Worm (Caenorhabditis elegans) whole organism, L3 larva: Measurements from ENCODE around the gene F10G7.5.

Experiments used
- ZK546.5 ChIP-seq: sonication (generic microtip); optimal IDR thresholded peaks from 2 replicates; lab custom pipeline; 2017; ENCODE audit warnings: missing biosample characterization, missing genetic modification characterization
- aly-2 ChIP-seq: fragments of 150-350 bp; optimal IDR thresholded peaks from 2 replicates; lab custom pipeline; 2014; ENCODE audit warnings: missing biosample characterization, missing genetic modification characterization
- ama-1 ChIP-seq: fragments of 150-350 bp; optimal IDR thresholded peaks from 2 replicates; lab custom pipeline; 2018
- ceh-16 ChIP-seq: sonication (generic microtip); optimal IDR thresholded peaks from 2 replicates; lab custom pipeline; 2017; ENCODE audit warnings: missing biosample characterization, missing genetic modification characterization
- ceh-28 ChIP-seq: fragments of 150-350 bp; optimal IDR thresholded peaks from 2 replicates; lab custom pipeline; 2014; ENCODE audit warnings: missing biosample characterization, missing genetic modification reagents, missing genetic modification characterization
- ceh-82 ChIP-seq: fragments of 150-350 bp; optimal IDR thresholded peaks from 2 replicates; lab custom pipeline; 2014; ENCODE audit warnings: missing biosample characterization, missing genetic modification characterization
- ceh-9 ChIP-seq: sonication (generic microtip); optimal IDR thresholded peaks from 2 replicates; lab custom pipeline; 2018; ENCODE audit warnings: missing biosample characterization, missing genetic modification characterization
- egl-27 ChIP-seq: sonication (generic microtip); optimal IDR thresholded peaks from 4 replicates; lab custom pipeline; 2017; ENCODE audit warnings: missing biosample characterization, missing genetic modification reagents, missing genetic modification characterization
- egl-5 ChIP-seq: fragments of 150-350 bp; optimal IDR thresholded peaks from 2 replicates; lab custom pipeline; 2017; ENCODE audit warnings: missing biosample characterization, missing genetic modification reagents, missing genetic modification characterization, inconsistent platforms
- elt-1 ChIP-seq: fragments of 150-350 bp; optimal IDR thresholded peaks from 2 replicates; lab custom pipeline; 2014; ENCODE audit warnings: missing biosample characterization, missing genetic modification characterization
- elt-2 ChIP-seq: sonication (generic microtip); optimal IDR thresholded peaks from 2 replicates; lab custom pipeline; 2016; ENCODE audit warnings: missing genetic modification reagents, mild to moderate bottlenecking, missing genetic modification characterization, missing compliant biosample characterization
- elt-3 ChIP-seq, 3 experiments: fragments of 150-350 bp in 1 of 3; sonication (generic microtip) in 2 of 3; optimal IDR thresholded peaks; 2 replicates in 2 of 3; 4 replicates in 1 of 3; lab custom pipeline; 2014 to 2017; ENCODE audit warnings: missing biosample characterization in 3 of 3, missing genetic modification characterization in 3 of 3
- eor-1 ChIP-seq, 2 experiments: fragments of 150-350 bp; optimal IDR thresholded peaks; 2 replicates each; lab custom pipeline; 2014 to 2018; ENCODE audit warnings: missing biosample characterization in 2 of 2, missing genetic modification characterization in 2 of 2
- fkh-10 ChIP-seq: sonication (generic microtip); optimal IDR thresholded peaks from 2 replicates; lab custom pipeline; 2017; ENCODE audit warnings: missing biosample characterization, missing genetic modification reagents, missing genetic modification characterization
- hmg-11 ChIP-seq: sonication (generic microtip); optimal IDR thresholded peaks from 2 replicates; lab custom pipeline; 2016; ENCODE audit warnings: missing genetic modification characterization, missing compliant biosample characterization
- jun-1 ChIP-seq: fragments of 150-350 bp; optimal IDR thresholded peaks from 2 replicates; lab custom pipeline; 2014; ENCODE audit warnings: missing biosample characterization, missing genetic modification reagents, missing genetic modification characterization
- lin-15B ChIP-seq: fragments of 150-350 bp; optimal IDR thresholded peaks from 2 replicates; lab custom pipeline; 2014; ENCODE audit warnings: missing biosample characterization, missing genetic modification characterization
- lin-39 ChIP-seq: fragments of 150-350 bp; optimal IDR thresholded peaks from 2 replicates; lab custom pipeline; 2018; ENCODE audit warnings: missing biosample characterization, missing genetic modification reagents, missing genetic modification characterization
- mml-1 ChIP-seq: fragments of 150-350 bp; sonication (generic microtip); optimal IDR thresholded peaks from 3 replicates; lab custom pipeline; 2014; ENCODE audit warnings: missing biosample characterization, missing genetic modification characterization
- nhr-11 ChIP-seq: fragments of 150-350 bp; optimal IDR thresholded peaks from 2 replicates; lab custom pipeline; 2014; ENCODE audit warnings: missing biosample characterization, missing genetic modification characterization
- nhr-23 ChIP-seq: fragments of 150-350 bp; optimal IDR thresholded peaks from 2 replicates; lab custom pipeline; 2014; ENCODE audit warnings: missing biosample characterization, missing genetic modification reagents, missing genetic modification characterization
- nhr-237 ChIP-seq: fragments of 150-350 bp; optimal IDR thresholded peaks from 2 replicates; lab custom pipeline; 2014; ENCODE audit warnings: missing biosample characterization, missing genetic modification characterization
- nhr-25 ChIP-seq: sonication (generic microtip); optimal IDR thresholded peaks from 2 replicates; lab custom pipeline; 2017; ENCODE audit warnings: missing biosample characterization, missing genetic modification characterization
- nhr-28 ChIP-seq: fragments of 150-350 bp; optimal IDR thresholded peaks from 2 replicates; lab custom pipeline; 2014; ENCODE audit warnings: missing biosample characterization, missing genetic modification characterization
- nhr-43 ChIP-seq: sonication (generic microtip); optimal IDR thresholded peaks from 2 replicates; lab custom pipeline; 2016; ENCODE audit warnings: mild to moderate bottlenecking, missing genetic modification characterization, missing compliant biosample characterization; ENCODE audit not compliant: poor library complexity, severe bottlenecking
- nhr-76 ChIP-seq: fragments of 150-350 bp; sonication (generic microtip); optimal IDR thresholded peaks from 5 replicates; lab custom pipeline; 2014; ENCODE audit warnings: missing biosample characterization, missing genetic modification characterization
- nhr-77 ChIP-seq: fragments of 150-350 bp; optimal IDR thresholded peaks from 2 replicates; lab custom pipeline; 2014; ENCODE audit warnings: missing biosample characterization, missing genetic modification characterization
- pha-4 ChIP-seq: fragments of 150-350 bp; optimal IDR thresholded peaks from 2 replicates; lab custom pipeline; 2014; ENCODE audit warnings: missing biosample characterization, missing genetic modification reagents, missing genetic modification characterization
- pqm-1 ChIP-seq: fragments of 150-350 bp; optimal IDR thresholded peaks from 2 replicates; lab custom pipeline; 2017; ENCODE audit warnings: missing biosample characterization, missing genetic modification characterization, inconsistent platforms
- sea-2 ChIP-seq: fragments of 150-350 bp; sonication (generic microtip); optimal IDR thresholded peaks from 4 replicates; lab custom pipeline; 2014; ENCODE audit warnings: missing biosample characterization, missing genetic modification reagents, missing genetic modification characterization
- skn-1 ChIP-seq: fragments of 150-350 bp; optimal IDR thresholded peaks from 2 replicates; lab custom pipeline; 2014; ENCODE audit warnings: missing biosample characterization, missing genetic modification characterization
- snpc-4 ChIP-seq: fragments of 150-350 bp; optimal IDR thresholded peaks from 2 replicates; lab custom pipeline; 2014; ENCODE audit warnings: missing biosample characterization, missing genetic modification characterization
- tbx-2 ChIP-seq: sonication (generic microtip); optimal IDR thresholded peaks from 2 replicates; lab custom pipeline; 2016; ENCODE audit warnings: mild to moderate bottlenecking, missing genetic modification characterization, missing compliant biosample characterization
- unc-62 ChIP-seq: fragments of 150-350 bp; sonication (generic microtip); optimal IDR thresholded peaks from 4 replicates; lab custom pipeline; 2014; ENCODE audit warnings: missing biosample characterization, missing genetic modification reagents, missing genetic modification characterization
- zag-1 ChIP-seq: fragments of 150-350 bp; optimal IDR thresholded peaks from 2 replicates; lab custom pipeline; 2014; ENCODE audit warnings: missing biosample characterization, missing genetic modification characterization
- ztf-11 ChIP-seq: fragments of 150-350 bp; optimal IDR thresholded peaks from 2 replicates; lab custom pipeline; 2014; ENCODE audit warnings: missing biosample characterization, missing genetic modification characterization
- ztf-4 ChIP-seq: fragments of 150-350 bp; optimal IDR thresholded peaks from 2 replicates; lab custom pipeline; 2014; ENCODE audit warnings: missing biosample characterization, missing genetic modification characterization

Gene F10G7.5

ce11 chrII:4681391-4681790, 11.8 kb upstream of the F10G7.5 start, which contains the start of gene T05A7.7:
TSS of gene T05A7.7 (minus strand) at chrII:4681491.
- TF ChIP-seq ceh-28 (tag; lab: Kevin White, UChicago) (no peak), nhr-237 (tag; lab: Kevin White, UChicago) (no peak), ztf-11 (tag; lab: Kevin White, UChicago) (no peak), ztf-4 (tag; lab: Kevin White, UChicago) (no peak), hmg-11 (tag; lab: Kevin White, UChicago) (no peak), aly-2 (no peak)

- TF ChIP-seq ZK546.5 (tag; lab: Kevin White, UChicago) = no peak
- TF ChIP-seq skn-1 (tag; lab: Kevin White, UChicago) = no peak
- no peak for TF ChIP-seq snpc-4 (tag; lab: Kevin White, UChicago)
- TF ChIP-seq pha-4 (tag; lab: Kevin White, UChicago) = no peak
- TF ChIP-seq tbx-2 (tag; lab: Kevin White, UChicago) = no peak
- no peak for TF ChIP-seq elt-1 (tag; lab: Kevin White, UChicago)
- TF ChIP-seq mml-1 (tag; lab: Kevin White, UChicago) = no peak
- TF ChIP-seq pqm-1 (tag; lab: Kevin White, UChicago) = no peak
- no peak for TF ChIP-seq nhr-25 (tag; lab: Kevin White, UChicago)
- no peak for TF ChIP-seq elt-3 (tag; optimal IDR thresholded peaks at IDR 0.05; lab: Kevin White, UChicago)
- no peak for TF ChIP-seq egl-27 (tag; lab: Kevin White, UChicago)
- no peak for TF ChIP-seq nhr-23 (tag; lab: Kevin White, UChicago)
- TF ChIP-seq ztf-11 (tag; lab: Kevin White, UChicago) = no peak
- no peak for TF ChIP-seq nhr-43 (tag; lab: Kevin White, UChicago)
- no peak for TF ChIP-seq egl-5
- no peak for TF ChIP-seq lin-15B
- TF ChIP-seq, all 47 proteins: peak for 0
Measured at ce11 chrII:4683693-4684092, 9.5 kb upstream of the F10G7.5 start, which contains the start of gene sre-40. TSS of gene sre-40 (minus strand) at chrII:4683793.

ce11 chrII:4684852-4685251, 8.4 kb upstream of the F10G7.5 start:
- TF ChIP-seq nhr-23 (tag; lab: Kevin White, UChicago) (no peak), pqm-1 (tag; lab: Kevin White, UChicago) (no peak), nhr-28 (tag; lab: Kevin White, UChicago) (no peak), egl-27 (tag; lab: Kevin White, UChicago) (no peak), ceh-16 (tag; lab: Kevin White, UChicago) (no peak), lin-15B (no peak), ama-1 (lab: Kevin White, UChicago) (no peak), eor-1 (tag; optimal IDR thresholded peaks at IDR 0.05; lab: Kevin White, UChicago) (no peak), fkh-10 (GFP tag; lab: Kevin White, UChicago) (no peak), egl-5 (no peak), elt-2 (tag; lab: Kevin White, UChicago) (no peak), nhr-76 (tag; lab: Kevin White, UChicago) (no peak)

- TF ChIP-seq unc-62 (GFP tag; lab: Kevin White, UChicago) (no peak), elt-1 (tag; lab: Kevin White, UChicago) (no peak), ceh-9 (no peak), nhr-76 (tag; lab: Kevin White, UChicago) (no peak), nhr-28 (tag; lab: Kevin White, UChicago) (no peak), ceh-28 (tag; lab: Kevin White, UChicago) (no peak), ztf-4 (tag; lab: Kevin White, UChicago) (no peak), nhr-23 (tag; lab: Kevin White, UChicago) (no peak), hmg-11 (tag; lab: Kevin White, UChicago) (no peak)
Measured at ce11 chrII:4686941-4687340, 6.3 kb upstream of the F10G7.5 start, which contains the start of gene sre-39. TSS of gene sre-39 (plus strand) at chrII:4687241.

ce11 chrII:4689477-4689876, 3.7 kb upstream of the F10G7.5 start, which contains the start of gene F10G7.12:
TSS of gene F10G7.12 (plus strand) at chrII:4689777.
- TF ChIP-seq ceh-82 (tag; lab: Kevin White, UChicago) (no peak), nhr-11 (no peak), nhr-237 (tag; lab: Kevin White, UChicago) (no peak), hmg-11 (tag; lab: Kevin White, UChicago) (no peak), ZK546.5 (tag; lab: Kevin White, UChicago) (no peak), elt-3 (tag; optimal IDR thresholded peaks at IDR 0.05; lab: Kevin White, UChicago) (no peak), lin-39 (tag; lab: Kevin White, UChicago) (no peak), sea-2 (GFP tag; lab: Kevin White, UChicago) (no peak), nhr-77 (tag; lab: Kevin White, UChicago) (no peak), zag-1 (tag; lab: Kevin White, UChicago) (no peak), jun-1 (no peak), tbx-2 (tag; lab: Kevin White, UChicago) (no peak), unc-62 (GFP tag; lab: Kevin White, UChicago) (no peak), pha-4 (tag; lab: Kevin White, UChicago) (no peak), ama-1 (lab: Kevin White, UChicago) (no peak), ceh-9 (no peak), ztf-11 (tag; lab: Kevin White, UChicago) (no peak)
